Fruit fly (Drosophila melanogaster) whole organism, wandering third instar larva: Measurements from ENCODE around the gene CG3434.

Source experiments
- Abd-B ChIP-seq: fragments of >200 bp; optimal IDR thresholded peaks from 2 replicates; lab custom pipeline; 2017; ENCODE audit warnings: missing biosample characterization, missing genetic modification characterization
- CG32264 ChIP-seq: fragments of 200-800 bp; sonication (Bioruptor generic); optimal IDR thresholded peaks from 2 replicates; lab custom pipeline; 2016; ENCODE audit warnings: missing biosample characterization, missing genetic modification characterization
- CG9705 ChIP-seq: fragments of 200-800 bp; sonication (Bioruptor generic); optimal IDR thresholded peaks from 2 replicates; lab custom pipeline; 2018; ENCODE audit warnings: missing biosample characterization, mild to moderate bottlenecking, missing genetic modification characterization
- CrebA ChIP-seq: fragments of 200-800 bp; sonication (Bioruptor generic); optimal IDR thresholded peaks from 2 replicates; lab custom pipeline; 2016; ENCODE audit warnings: missing biosample characterization, mild to moderate bottlenecking, missing genetic modification characterization, borderline replicate concordance
- Dfd ChIP-seq: fragments of >200 bp; optimal IDR thresholded peaks from 2 replicates; lab custom pipeline; 2017; ENCODE audit warnings: missing biosample characterization, missing genetic modification characterization
- Dif ChIP-seq: fragments of 200-275, 200-300 bp; sonication (Bioruptor generic); optimal IDR thresholded peaks from 2 replicates; lab custom pipeline; 2018; ENCODE audit warnings: missing biosample characterization, missing genetic modification characterization; ENCODE audit not compliant: partially characterized antibody
- GATAd ChIP-seq: sonication (Bioruptor generic); optimal IDR thresholded peaks from 2 replicates; lab custom pipeline; 2016; ENCODE audit warnings: missing biosample characterization, missing genetic modification characterization
- HLH106 ChIP-seq: fragments of 200-800 bp; optimal IDR thresholded peaks from 3 replicates; lab custom pipeline; 2019; ENCODE audit warnings: missing biosample characterization, mild to moderate bottlenecking, missing genetic modification characterization, moderate library complexity
- Hnf4 ChIP-seq: fragments of 200-800 bp; sonication (Bioruptor generic); optimal IDR thresholded peaks from 2 replicates; lab custom pipeline; 2016; ENCODE audit warnings: missing biosample characterization, mild to moderate bottlenecking, missing genetic modification characterization
- Hr78 ChIP-seq: fragments of >200 bp; optimal IDR thresholded peaks from 2 replicates; lab custom pipeline; 2017; ENCODE audit warnings: missing biosample characterization, missing genetic modification characterization
- Hr83 ChIP-seq: fragments of 200-300 bp; sonication (Bioruptor generic); optimal IDR thresholded peaks from 2 replicates; lab custom pipeline; 2016; ENCODE audit warnings: missing biosample characterization, mild to moderate bottlenecking, missing genetic modification characterization, moderate library complexity; ENCODE audit not compliant: poor library complexity, severe bottlenecking
- Jra ChIP-seq: sonication (Bioruptor generic); optimal IDR thresholded peaks from 2 replicates; lab custom pipeline; 2016; ENCODE audit warnings: missing biosample characterization, missing genetic modification characterization
- Mio ChIP-seq: sonication (Bioruptor generic); optimal IDR thresholded peaks from 2 replicates; lab custom pipeline; 2016; ENCODE audit warnings: missing biosample characterization, missing genetic modification characterization
- Myc ChIP-seq: fragments of >200 bp; optimal IDR thresholded peaks from 2 replicates; lab custom pipeline; 2017
- N ChIP-seq: fragments of >200 bp; optimal IDR thresholded peaks from 2 replicates; lab custom pipeline; 2018; ENCODE audit warnings: missing biosample characterization, missing external identifiers, missing genetic modification characterization
- OdsH ChIP-seq: fragments of 200-800 bp; sonication (Bioruptor generic); optimal IDR thresholded peaks from 2 replicates; lab custom pipeline; 2016; ENCODE audit warnings: missing biosample characterization, mild to moderate bottlenecking, missing genetic modification characterization
- Rel ChIP-seq, 2 experiments: fragments of 200-800 bp; sonication (Bioruptor generic) in 1 of 2; optimal IDR thresholded peaks; 2 replicates in 1 of 2; 3 replicates in 1 of 2; lab custom pipeline; 2016 to 2019; ENCODE audit warnings: mild to moderate bottlenecking in 2 of 2, missing biosample characterization in 2 of 2, missing genetic modification characterization in 2 of 2, moderate library complexity in 1 of 2
- Sp1 ChIP-seq: fragments of 200-800 bp; sonication (Bioruptor generic); optimal IDR thresholded peaks from 3 replicates; lab custom pipeline; 2019; ENCODE audit warnings: missing biosample characterization, mild to moderate bottlenecking, missing genetic modification characterization, moderate library complexity
- Vsx2 ChIP-seq: fragments of 200-300, 225-300 bp; sonication (Bioruptor generic); optimal IDR thresholded peaks from 2 replicates; lab custom pipeline; 2018; ENCODE audit warnings: missing biosample characterization, missing genetic modification characterization; ENCODE audit not compliant: partially characterized antibody
- br ChIP-seq: fragments of 200-800 bp; sonication (Bioruptor generic); optimal IDR thresholded peaks from 2 replicates; lab custom pipeline; 2016; ENCODE audit warnings: missing biosample characterization, missing genetic modification characterization
- brk ChIP-seq: fragments of 200-800 bp; sonication (Bioruptor generic); optimal IDR thresholded peaks from 2 replicates; lab custom pipeline; 2016; ENCODE audit warnings: missing biosample characterization, mild to moderate bottlenecking, missing genetic modification characterization
- dl ChIP-seq, 2 experiments: fragments of 175-275, 200-275 bp in 1 of 2; fragments of 200-275 bp in 1 of 2; sonication (Bioruptor generic); optimal IDR thresholded peaks; lab custom pipeline; 2018; ENCODE audit warnings: mild to moderate bottlenecking in 2 of 2, missing biosample characterization in 2 of 2, missing genetic modification characterization in 2 of 2, moderate library complexity in 2 of 2; ENCODE audit not compliant: partially characterized antibody in 2 of 2, insufficient read depth in 1 of 2
- dmrt93B ChIP-seq: fragments of 200-800 bp; sonication (Bioruptor generic); optimal IDR thresholded peaks from 2 replicates; lab custom pipeline; 2018; ENCODE audit warnings: missing biosample characterization, mild to moderate bottlenecking, missing genetic modification characterization
- dsf ChIP-seq: sonication (Bioruptor generic); optimal IDR thresholded peaks from 2 replicates; lab custom pipeline; 2016; ENCODE audit warnings: missing biosample characterization, missing genetic modification characterization, borderline replicate concordance
- ey ChIP-seq: fragments of 200-800 bp; sonication (Bioruptor generic); optimal IDR thresholded peaks from 2 replicates; lab custom pipeline; 2016; ENCODE audit warnings: missing biosample characterization, missing genetic modification characterization
- foxo ChIP-seq, 2 experiments: fragments of 200-800 bp; sonication (Bioruptor generic); optimal IDR thresholded peaks; 2 replicates in 1 of 2; 3 replicates in 1 of 2; lab custom pipeline; 2016 to 2017; ENCODE audit warnings: missing biosample characterization in 2 of 2, missing genetic modification characterization in 2 of 2
- fru ChIP-seq: fragments of 200-800 bp; sonication (Bioruptor generic); optimal IDR thresholded peaks from 3 replicates; lab custom pipeline; 2016; ENCODE audit warnings: missing biosample characterization, mild to moderate bottlenecking, missing genetic modification characterization
- h ChIP-seq: fragments of 200-800 bp; sonication (Bioruptor generic); optimal IDR thresholded peaks from 3 replicates; lab custom pipeline; 2016; ENCODE audit warnings: missing biosample characterization, mild to moderate bottlenecking, missing genetic modification characterization
- jim ChIP-seq: fragments of 175-275, 200-325 bp; sonication (Bioruptor generic); optimal IDR thresholded peaks from 2 replicates; lab custom pipeline; 2016; ENCODE audit warnings: missing biosample characterization, mild to moderate bottlenecking, missing genetic modification characterization
- lola ChIP-seq: fragments of >200 bp; optimal IDR thresholded peaks from 2 replicates; lab custom pipeline; 2017; ENCODE audit warnings: missing biosample characterization, missing genetic modification characterization
- pan ChIP-seq: fragments of >200 bp; optimal IDR thresholded peaks from 2 replicates; lab custom pipeline; 2017
- psq ChIP-seq: fragments of 200-800 bp; sonication (Bioruptor generic); optimal IDR thresholded peaks from 3 replicates; lab custom pipeline; 2017; ENCODE audit warnings: missing biosample characterization, mild to moderate bottlenecking, missing genetic modification characterization, moderate library complexity
- rgr ChIP-seq: fragments of 200-800 bp; sonication (Bioruptor generic); optimal IDR thresholded peaks from 3 replicates; lab custom pipeline; 2016; ENCODE audit warnings: missing biosample characterization, mild to moderate bottlenecking, missing genetic modification characterization
- sage ChIP-seq: fragments of 200-800 bp; sonication (Bioruptor generic); optimal IDR thresholded peaks from 2 replicates; lab custom pipeline; 2016; ENCODE audit warnings: missing biosample characterization, mild to moderate bottlenecking, missing genetic modification characterization
- sv ChIP-seq: fragments of 200-800 bp; sonication (Bioruptor generic); optimal IDR thresholded peaks from 3 replicates; lab custom pipeline; 2016; ENCODE audit warnings: missing biosample characterization, missing genetic modification characterization
- tai ChIP-seq: sonication (Bioruptor generic); optimal IDR thresholded peaks from 2 replicates; lab custom pipeline; 2016; ENCODE audit warnings: missing biosample characterization, missing genetic modification characterization
- usp ChIP-seq: fragments of >200 bp; optimal IDR thresholded peaks from 2 replicates; lab custom pipeline; 2017; ENCODE audit warnings: missing biosample characterization, missing genetic modification characterization
- woc ChIP-seq: sonication (Bioruptor generic); optimal IDR thresholded peaks from 2 replicates; lab custom pipeline; 2016; ENCODE audit warnings: missing biosample characterization, mild to moderate bottlenecking, missing genetic modification characterization

The CG3434 gene

dm6 chr3L:9456389-9456788 lies 4.2 kb downstream of the CG3434 start:
- TF ChIP-seq foxo (GFP tag; optimal IDR thresholded peaks at IDR 0.05; lab: Kevin White, UChicago) = no peak
- TF ChIP-seq Mio (GFP tag; lab: Kevin White, UChicago) = no peak
- TF ChIP-seq Abd-B = no peak
- no peak for TF ChIP-seq N (GFP tag; lab: Kevin White, UChicago)
- TF ChIP-seq Rel (GFP tag; optimal IDR thresholded peaks at IDR 0.05; lab: Kevin White, UChicago) = no peak
- TF ChIP-seq Rel (tag; optimal IDR thresholded peaks at IDR 0.05; lab: Kevin White, UChicago) = no peak
- no peak for TF ChIP-seq Myc (lab: Kevin White, UChicago)
- TF ChIP-seq rgr (GFP tag; lab: Kevin White, UChicago) = no peak
- TF ChIP-seq usp (GFP tag; lab: Kevin White, UChicago) = no peak
- no peak for TF ChIP-seq lola (GFP tag; lab: Kevin White, UChicago)
- TF ChIP-seq GATAd = no peak
- no peak for TF ChIP-seq Dfd

- no peak for TF ChIP-seq sage (GFP tag; lab: Kevin White, UChicago)
- TF ChIP-seq Dif (GFP tag; lab: Kevin White, UChicago) = no peak
- no peak for TF ChIP-seq CG9705 (GFP tag; lab: Kevin White, UChicago)
- no peak for TF ChIP-seq dmrt93B (GFP tag; lab: Kevin White, UChicago)
- TF ChIP-seq Jra (GFP tag; lab: Kevin White, UChicago) = no peak
- TF ChIP-seq CG32264 (GFP tag; lab: Kevin White, UChicago) = no peak
- no peak for TF ChIP-seq Abd-B
- TF ChIP-seq Mio (GFP tag; lab: Kevin White, UChicago) = no peak
- no peak for TF ChIP-seq Rel (GFP tag; optimal IDR thresholded peaks at IDR 0.05; lab: Kevin White, UChicago)
- TF ChIP-seq Rel (tag; optimal IDR thresholded peaks at IDR 0.05; lab: Kevin White, UChicago) = peak; percentile 90
- TF ChIP-seq dsf = no peak
- no peak for TF ChIP-seq br (GFP tag; lab: Kevin White, UChicago)
- no peak for TF ChIP-seq woc
- no peak for TF ChIP-seq Hr83
- peak; percentile 9 for TF ChIP-seq Myc (lab: Kevin White, UChicago)
- TF ChIP-seq usp (GFP tag; lab: Kevin White, UChicago) = no peak
- TF ChIP-seq CrebA (GFP tag; lab: Kevin White, UChicago) = no peak
- no peak for TF ChIP-seq GATAd
- no peak for TF ChIP-seq OdsH (GFP tag; lab: Kevin White, UChicago)
- no peak for TF ChIP-seq tai (GFP tag; lab: Kevin White, UChicago)
- TF ChIP-seq fru (GFP tag; lab: Kevin White, UChicago) = no peak
- peak; percentile 26 for TF ChIP-seq Sp1 (GFP tag; lab: Kevin White, UChicago)
- no peak for TF ChIP-seq dl (GFP tag; optimal IDR thresholded peaks at IDR 0.05; lab: Kevin White, UChicago; ENCODE audit: insufficient read depth in 1 of 2, partially characterized antibody in 2 of 2)
- TF ChIP-seq N (GFP tag; lab: Kevin White, UChicago) = no peak
- TF ChIP-seq brk (GFP tag; lab: Kevin White, UChicago) = no peak
- peak; percentile 7 for TF ChIP-seq rgr (GFP tag; lab: Kevin White, UChicago)
- no peak for TF ChIP-seq Dfd
- TF ChIP-seq pan (lab: Kevin White, UChicago) = no peak
- TF ChIP-seq HLH106 (tag; lab: Kevin White, UChicago) = peak; percentile 2
- TF ChIP-seq sv (GFP tag; lab: Kevin White, UChicago) = no peak
- TF ChIP-seq ey (GFP tag; lab: Kevin White, UChicago) = no peak
- TF ChIP-seq Hr78 (GFP tag; lab: Kevin White, UChicago) = no peak
- TF ChIP-seq Vsx2 = no peak
- no peak for TF ChIP-seq psq
- TF ChIP-seq lola (GFP tag; lab: Kevin White, UChicago) = no peak
- TF ChIP-seq Hnf4 (GFP tag; lab: Kevin White, UChicago) = no peak
- peak in 1 of 2 experiments; percentile 3 for TF ChIP-seq foxo (GFP tag; optimal IDR thresholded peaks at IDR 0.05; lab: Kevin White, UChicago)
- no peak for TF ChIP-seq jim
- no peak for TF ChIP-seq h (GFP tag; lab: Kevin White, UChicago)
These were observed 4.7 kb downstream of the CG3434 start, which contains the start of the genes phol and CG3552 for dm6 chr3L:9455819-9456388. TSS of gene phol (minus strand) at chr3L:9456281. TSS of gene CG3552 (plus strand) at chr3L:9456318.
